Worm (Caenorhabditis elegans) whole organism, young adult: ENCODE measurements around the gene C08B6.11.

Source experiments
- ama-1 ChIP-seq, 3 experiments: fragments of 150-350 bp in 1 of 3; sonication (generic microtip) in 2 of 3; optimal IDR thresholded peaks; 2 replicates each; lab custom pipeline; 2014 to 2018; ENCODE audit warnings: missing biosample characterization in 2 of 3, missing genetic modification characterization in 2 of 3, missing genetic modification reagents in 2 of 3
- fkh-3 ChIP-seq: sonication (generic microtip); optimal IDR thresholded peaks from 2 replicates; lab custom pipeline; 2016; ENCODE audit warnings: mild to moderate bottlenecking, missing genetic modification characterization, missing compliant biosample characterization
- let-526 ChIP-seq: fragments of 200-800 bp; sonication (Bioruptor generic); IDR thresholded peaks from 2 replicates; pipeline ENCODE4 v1.3.6; 2022; ENCODE audit warnings: missing genetic modification reagents, missing genetic modification characterization, missing compliant biosample characterization

ce11 chrV:10070541-10070940, 36.9 kb upstream of the C08B6.11 start, which contains the start of gene nhr-192:
- TF ChIP-seq let-526 (GFP tag; lab: Robert Waterston, UW) (no peak), ama-1 (optimal IDR thresholded peaks at IDR 0.05; lab: Kevin White, UChicago) (no peak), ama-1 (GFP tag; optimal IDR thresholded peaks at IDR 0.05; lab: Kevin White, UChicago) (no peak), fkh-3 (tag; lab: Kevin White, UChicago) (no peak)
